Worm (Caenorhabditis elegans) whole organism, young adult: ENCODE data around the gene T13H5.1.

Experiments used
- akir-1 ChIP-seq: fragments of 200-800 bp; sonication (Bioruptor generic); optimal IDR thresholded peaks from 2 replicates; lab custom pipeline; 2018; ENCODE audit warnings: mild to moderate bottlenecking, missing genetic modification characterization, moderate library complexity, missing compliant biosample characterization
- ama-1 ChIP-seq, 3 experiments: fragments of 150-350 bp in 1 of 3; sonication (generic microtip) in 2 of 3; optimal IDR thresholded peaks; 2 replicates each; lab custom pipeline; 2014 to 2018; ENCODE audit warnings: missing biosample characterization in 2 of 3, missing genetic modification characterization in 2 of 3, missing genetic modification reagents in 2 of 3
- dpl-1 ChIP-seq: fragments of 150-350 bp; optimal IDR thresholded peaks from 2 replicates; lab custom pipeline; 2014; ENCODE audit warnings: missing biosample characterization, missing genetic modification reagents, missing genetic modification characterization

ce11 chrII:8464448-8464898 is 44.4 kb downstream of the T13H5.1 start, which contains the start of gene fars-3:
- TF ChIP-seq akir-1 (GFP tag; lab: Kevin White, UChicago) (no peak), ama-1 (optimal IDR thresholded peaks at IDR 0.05; lab: Kevin White, UChicago) (no peak), ama-1 (GFP tag; optimal IDR thresholded peaks at IDR 0.05; lab: Kevin White, UChicago) (peak; percentile 16 to 68), dpl-1 (GFP tag; lab: Kevin White, UChicago) (no peak)
